Worm (Caenorhabditis elegans): ENCODE measurements around the gene cah-3.

ce11 chrX:16443657-16444056 lies 43.6 kb upstream of the cah-3 start:
- TF ChIP-seq fkh-10 (GFP tag; optimal IDR thresholded peaks at IDR 0.05) = no peak
- no peak for TF ChIP-seq ets-4 (tag; optimal IDR thresholded peaks at IDR 0.05)
- no peak for TF ChIP-seq tbx-2 (tag; optimal IDR thresholded peaks at IDR 0.05)
- TF ChIP-seq unc-42 (tag; optimal IDR thresholded peaks at IDR 0.05) = no peak
- TF ChIP-seq nfya-1 (tag; optimal IDR thresholded peaks at IDR 0.05) = no peak
- no peak for TF ChIP-seq nhr-11 (tag; optimal IDR thresholded peaks at IDR 0.05)
- TF ChIP-seq eyg-1 (tag; optimal IDR thresholded peaks at IDR 0.05) = no peak
- TF ChIP-seq ceh-9 (tag; optimal IDR thresholded peaks at IDR 0.05) = no peak
- no peak for TF ChIP-seq ceh-14 (tag; optimal IDR thresholded peaks at IDR 0.05)
